Fruit fly (Drosophila melanogaster) whole organism, embryonic: ENCODE data around the gene CG14082.

ENCODE experiments used
- Abd-B ChIP-seq: fragments of 200-800 bp; sonication (Bioruptor generic); optimal IDR thresholded peaks from 2 replicates; lab custom pipeline; 2018; ENCODE audit warnings: missing biosample characterization, mild to moderate bottlenecking, missing genetic modification characterization, moderate library complexity
- CG10267 ChIP-seq: fragments of 200-800 bp; sonication (Bioruptor generic); optimal IDR thresholded peaks from 2 replicates; lab custom pipeline; 2018; ENCODE audit warnings: missing biosample characterization, mild to moderate bottlenecking, missing genetic modification characterization, moderate library complexity
- CG10274 ChIP-seq: fragments of 200-800 bp; sonication (Bioruptor generic); optimal IDR thresholded peaks from 3 replicates; lab custom pipeline; 2017; ENCODE audit warnings: missing biosample characterization, mild to moderate bottlenecking, missing genetic modification characterization
- CG11696 ChIP-seq: fragments of 200-800 bp; sonication (Bioruptor generic); IDR thresholded peaks from 2 replicates; pipeline ENCODE4 v1.3.6; 2022; ENCODE audit warnings: missing biosample characterization, missing genetic modification characterization
- CG15269 ChIP-seq: fragments of 200-800 bp; sonication (Bioruptor generic); optimal IDR thresholded peaks from 2 replicates; lab custom pipeline; 2018; ENCODE audit warnings: missing biosample characterization, mild to moderate bottlenecking, missing genetic modification characterization, moderate library complexity
- CG15601 ChIP-seq: fragments of 200-800 bp; sonication (Bioruptor generic); optimal IDR thresholded peaks from 3 replicates; lab custom pipeline; 2019; ENCODE audit warnings: missing biosample characterization, mild to moderate bottlenecking, missing genetic modification characterization, moderate library complexity
- CG1602 ChIP-seq: fragments of 200-800 bp; sonication (Bioruptor generic); optimal IDR thresholded peaks from 3 replicates; lab custom pipeline; 2016; ENCODE audit warnings: missing biosample characterization, missing genetic modification characterization
- CG16815 ChIP-seq: fragments of 200-800 bp; sonication (Bioruptor generic); optimal IDR thresholded peaks from 3 replicates; lab custom pipeline; 2017; ENCODE audit warnings: missing biosample characterization, mild to moderate bottlenecking, missing genetic modification characterization
- CG1832 ChIP-seq: fragments of 200-800 bp; sonication (Bioruptor generic); optimal IDR thresholded peaks from 2 replicates; lab custom pipeline; 2017; ENCODE audit warnings: missing biosample characterization, mild to moderate bottlenecking, missing genetic modification characterization, inconsistent platforms
- CG2199 ChIP-seq: fragments of 200-800 bp; sonication (Bioruptor generic); IDR thresholded peaks from 3 replicates; pipeline ENCODE4 v1.3.6; 2022; ENCODE audit warnings: missing biosample characterization, missing genetic modification characterization
- CG2875 ChIP-seq: fragments of 200-800 bp; sonication (Bioruptor generic); optimal IDR thresholded peaks from 2 replicates; lab custom pipeline; 2017; ENCODE audit warnings: missing biosample characterization, mild to moderate bottlenecking, missing genetic modification characterization, missing genetic modification reagents
- CG31441 ChIP-seq: fragments of 200-800 bp; sonication (Bioruptor generic); IDR thresholded peaks from 2 replicates; pipeline ENCODE4 v1.3.6; 2022; ENCODE audit warnings: missing biosample characterization, missing genetic modification characterization
- CG33213 ChIP-seq: fragments of 200-800 bp; sonication (Bioruptor generic); optimal IDR thresholded peaks from 3 replicates; lab custom pipeline; 2016; ENCODE audit warnings: missing biosample characterization, missing genetic modification characterization
- CG3407 ChIP-seq: fragments of 200-800 bp; sonication (Bioruptor generic); optimal IDR thresholded peaks from 2 replicates; lab custom pipeline; 2018; ENCODE audit warnings: missing biosample characterization, mild to moderate bottlenecking, missing genetic modification characterization
- CG3847 ChIP-seq: fragments of 200-800 bp; sonication (Bioruptor generic); IDR thresholded peaks from 2 replicates; pipeline ENCODE4 v1.3.6; 2022; ENCODE audit warnings: missing biosample characterization, missing genetic modification characterization
- CG5180 ChIP-seq: fragments of 200-800 bp; sonication (Bioruptor generic); optimal IDR thresholded peaks from 3 replicates; lab custom pipeline; 2017; ENCODE audit warnings: missing biosample characterization, missing genetic modification characterization, mild to moderate bottlenecking, moderate library complexity, missing genetic modification reagents
- CG6254 ChIP-seq: fragments of 200-800 bp; sonication (Bioruptor generic); optimal IDR thresholded peaks from 3 replicates; lab custom pipeline; 2017; ENCODE audit warnings: mild to moderate bottlenecking, missing biosample characterization, missing genetic modification reagents, missing genetic modification characterization
- CG7372 ChIP-seq: fragments of 200-800 bp; sonication (Bioruptor generic); IDR thresholded peaks from 2 replicates; pipeline ENCODE4 v1.3.6; 2022; ENCODE audit warnings: missing biosample characterization, missing genetic modification characterization
- CG9932 ChIP-seq: fragments of 200-800 bp; sonication (Bioruptor generic); IDR thresholded peaks from 2 replicates; pipeline ENCODE4 v1.3.6; 2022; ENCODE audit warnings: missing biosample characterization, missing genetic modification characterization
- Doc2 ChIP-seq: fragments of 200-800 bp; sonication (Bioruptor generic); IDR thresholded peaks from 2 replicates; pipeline ENCODE4 v1.3.6; 2022; ENCODE audit warnings: missing biosample characterization, missing genetic modification characterization
- Dref ChIP-seq: fragments of 200-800 bp; sonication (Bioruptor generic); IDR thresholded peaks from 2 replicates; pipeline ENCODE4 v1.3.6; 2022; ENCODE audit warnings: missing biosample characterization, missing genetic modification characterization
- E2f1 ChIP-seq: fragments of 200-800 bp; sonication (Bioruptor generic); IDR thresholded peaks from 2 replicates; pipeline ENCODE4 v1.3.6; 2022; ENCODE audit warnings: missing biosample characterization, missing genetic modification characterization
- Eip74EF ChIP-seq, 2 experiments: fragments of 200-800 bp in 1 of 2; fragments of >200 bp in 1 of 2; sonication (Bioruptor generic) in 1 of 2; optimal IDR thresholded peaks; 2 replicates each; lab custom pipeline; 2017 to 2019; ENCODE audit warnings: missing biosample characterization in 2 of 2, missing genetic modification characterization in 2 of 2, mild to moderate bottlenecking in 1 of 2, moderate library complexity in 1 of 2
- HHEX ChIP-seq: fragments of 200-800 bp; sonication (Bioruptor generic); optimal IDR thresholded peaks from 3 replicates; lab custom pipeline; 2017; ENCODE audit warnings: missing biosample characterization, mild to moderate bottlenecking, missing genetic modification characterization, missing genetic modification reagents
- Hmr ChIP-seq: fragments of 200-800 bp; sonication (Bioruptor generic); optimal IDR thresholded peaks from 3 replicates; lab custom pipeline; 2017; ENCODE audit warnings: mild to moderate bottlenecking, missing biosample characterization, missing genetic modification reagents, missing genetic modification characterization
- Hr3 ChIP-seq: fragments of 200-800 bp; sonication (Bioruptor generic); optimal IDR thresholded peaks from 3 replicates; lab custom pipeline; 2016; ENCODE audit warnings: missing biosample characterization, missing genetic modification characterization
- Jarid2 ChIP-seq: fragments of 200-800 bp; sonication (Bioruptor generic); optimal IDR thresholded peaks from 3 replicates; lab custom pipeline; 2017; ENCODE audit warnings: mild to moderate bottlenecking, missing biosample characterization, missing genetic modification reagents, missing genetic modification characterization
- NC2β ChIP-seq: fragments of 200-800 bp; sonication (Bioruptor generic); optimal IDR thresholded peaks from 2 replicates; lab custom pipeline; 2016; ENCODE audit warnings: missing biosample characterization, missing genetic modification characterization
- Optix ChIP-seq: fragments of 200-800 bp; sonication (Bioruptor generic); IDR thresholded peaks from 3 replicates; pipeline ENCODE4 v1.3.6; 2022; ENCODE audit warnings: missing biosample characterization, missing genetic modification characterization
- Rfx ChIP-seq: fragments of 200-800 bp; sonication (Bioruptor generic); IDR thresholded peaks from 2 replicates; pipeline ENCODE4 v1.3.6; 2022; ENCODE audit warnings: missing biosample characterization, missing genetic modification characterization
- Sin3A ChIP-seq: fragments of >200 bp; optimal IDR thresholded peaks from 2 replicates; lab custom pipeline; 2018
- Sry-δ ChIP-seq: fragments of 200-800 bp; sonication (Bioruptor generic); optimal IDR thresholded peaks from 2 replicates; lab custom pipeline; 2016; ENCODE audit warnings: missing biosample characterization, missing genetic modification characterization
- Xrp1 ChIP-seq: fragments of 200-800 bp; sonication (Bioruptor generic); IDR thresholded peaks from 2 replicates; pipeline ENCODE4 v1.3.6; 2022; ENCODE audit warnings: missing biosample characterization, missing genetic modification characterization
- bbx ChIP-seq: fragments of 200-800 bp; sonication (Bioruptor generic); IDR thresholded peaks from 2 replicates; pipeline ENCODE4 v1.3.6; 2022; ENCODE audit warnings: missing biosample characterization, missing genetic modification characterization; ENCODE audit not compliant: partially characterized antibody
- cato ChIP-seq: fragments of 200-800 bp; sonication (Bioruptor generic); optimal IDR thresholded peaks from 2 replicates; lab custom pipeline; 2016; ENCODE audit warnings: missing biosample characterization, missing genetic modification characterization, borderline replicate concordance
- caup ChIP-seq: fragments of 200-800 bp; sonication (Bioruptor generic); optimal IDR thresholded peaks from 3 replicates; lab custom pipeline; 2017; ENCODE audit warnings: missing biosample characterization, mild to moderate bottlenecking, missing genetic modification characterization, moderate library complexity; ENCODE audit not compliant: severe bottlenecking
- chn ChIP-seq: fragments of 200-800 bp; sonication (Bioruptor generic); optimal IDR thresholded peaks from 2 replicates; lab custom pipeline; 2016; ENCODE audit warnings: missing biosample characterization, missing genetic modification characterization
- emc ChIP-seq: fragments of 200-800 bp; sonication (Bioruptor generic); optimal IDR thresholded peaks from 2 replicates; lab custom pipeline; 2016; ENCODE audit warnings: missing biosample characterization, missing genetic modification characterization
- fd3F ChIP-seq: fragments of 200-800 bp; sonication (Bioruptor generic); optimal IDR thresholded peaks from 2 replicates; lab custom pipeline; 2018; ENCODE audit warnings: missing biosample characterization, mild to moderate bottlenecking, missing genetic modification characterization, moderate library complexity
- inv ChIP-seq: fragments of 200-800 bp; sonication (Bioruptor generic); IDR thresholded peaks from 2 replicates; pipeline ENCODE4 v1.3.6; 2022; ENCODE audit warnings: missing biosample characterization, missing genetic modification characterization; ENCODE audit not compliant: partially characterized antibody
- kah ChIP-seq: fragments of 200-800 bp; sonication (Bioruptor generic); optimal IDR thresholded peaks from 2 replicates; lab custom pipeline; 2018; ENCODE audit warnings: missing biosample characterization, mild to moderate bottlenecking, missing genetic modification characterization
- nerfin-1 ChIP-seq: fragments of 200-800 bp; sonication (Bioruptor generic); optimal IDR thresholded peaks from 3 replicates; lab custom pipeline; 2019; ENCODE audit warnings: missing biosample characterization, mild to moderate bottlenecking, missing genetic modification characterization, moderate library complexity
- nom ChIP-seq: fragments of 200-800 bp; sonication (Bioruptor generic); optimal IDR thresholded peaks from 2 replicates; lab custom pipeline; 2017; ENCODE audit warnings: missing biosample characterization, missing genetic modification characterization, mild to moderate bottlenecking, moderate library complexity, missing genetic modification reagents
- pita ChIP-seq: fragments of 200-800 bp; sonication (Bioruptor generic); optimal IDR thresholded peaks from 2 replicates; lab custom pipeline; 2017; ENCODE audit warnings: missing biosample characterization, mild to moderate bottlenecking, missing genetic modification characterization
- pros ChIP-seq: fragments of 200-800 bp; sonication (Bioruptor generic); optimal IDR thresholded peaks from 3 replicates; lab custom pipeline; 2019; ENCODE audit warnings: missing biosample characterization, mild to moderate bottlenecking, missing genetic modification characterization, moderate library complexity
- run ChIP-seq: fragments of 200-800 bp; sonication (Bioruptor generic); optimal IDR thresholded peaks from 3 replicates; lab custom pipeline; 2018; ENCODE audit warnings: missing biosample characterization, mild to moderate bottlenecking, missing genetic modification characterization
- scrt ChIP-seq: fragments of 200-800 bp; sonication (Bioruptor generic); optimal IDR thresholded peaks from 2 replicates; lab custom pipeline; 2018; ENCODE audit warnings: missing biosample characterization, mild to moderate bottlenecking, missing genetic modification characterization, moderate library complexity
- sens-2 ChIP-seq: fragments of 200-800 bp; sonication (Bioruptor generic); IDR thresholded peaks from 2 replicates; pipeline ENCODE4 v1.3.6; 2022; ENCODE audit warnings: missing biosample characterization, missing genetic modification characterization

CG14082 gene

dm6 chr3L:19086364-19087200 is 52.2 kb downstream of the CG14082 start, which contains the start of gene Mkp3 (continued):
- no peak for TF ChIP-seq NC2β (GFP tag; lab: Kevin White, UChicago)
- TF ChIP-seq CG31441 (GFP tag; lab: Robert Waterston, UW): peak; percentile 95
- TF ChIP-seq HHEX (GFP tag; lab: Kevin White, UChicago): peak; percentile 92
- peak; percentile 92 for TF ChIP-seq caup
- 0 out of 2 replicates have a peak, but pooled peaks have one; percentile 52 for TF ChIP-seq bbx (GFP tag; lab: Robert Waterston, UW)
- TF ChIP-seq Xrp1: peak; percentile 91
- TF ChIP-seq CG9932 (GFP tag; lab: Robert Waterston, UW): peak; percentile 89
- TF ChIP-seq run (tag; lab: Kevin White, UChicago): peak; percentile 83
- TF ChIP-seq CG3407 (GFP tag; lab: Kevin White, UChicago): peak; percentile 79
- peak; percentile 70 for TF ChIP-seq CG5180 (GFP tag; lab: Kevin White, UChicago)
- peak; percentile 57 for TF ChIP-seq kah
- peak; percentile 91 for TF ChIP-seq CG3847 (GFP tag; lab: Robert Waterston, UW)
- TF ChIP-seq emc (GFP tag; lab: Kevin White, UChicago): no peak
- TF ChIP-seq Hmr (GFP tag; lab: Kevin White, UChicago): peak; percentile 97
- no peak for TF ChIP-seq Doc2 (GFP tag; lab: Robert Waterston, UW)
- no peak for TF ChIP-seq chn (GFP tag; lab: Kevin White, UChicago)
- TF ChIP-seq CG1602 (GFP tag; lab: Kevin White, UChicago): peak; percentile 77
- no peak for TF ChIP-seq Sin3A
- TF ChIP-seq CG10274: peak; percentile 71
- TF ChIP-seq CG15269: peak; percentile 93
- TF ChIP-seq CG1832 (GFP tag; lab: Kevin White, UChicago): no peak
- peak; percentile 58 for TF ChIP-seq CG2875 (GFP tag; lab: Kevin White, UChicago)
- TF ChIP-seq CG16815 (GFP tag; lab: Kevin White, UChicago): peak; percentile 70
- TF ChIP-seq pros (GFP tag; lab: Kevin White, UChicago): no peak
- TF ChIP-seq CG33213 (GFP tag; lab: Kevin White, UChicago): no peak
- no peak for TF ChIP-seq CG2199 (GFP tag; lab: Robert Waterston, UW)
- peak; percentile 85 for TF ChIP-seq fd3F (GFP tag; lab: Kevin White, UChicago)
- no peak for TF ChIP-seq inv (GFP tag; lab: Robert Waterston, UW)
- peak; percentile 79 for TF ChIP-seq CG6254
- peak; percentile 46 for TF ChIP-seq Jarid2
- TF ChIP-seq pita (GFP tag; lab: Kevin White, UChicago): no peak
- TF ChIP-seq Sry-δ (GFP tag; lab: Kevin White, UChicago): no peak
- peak; percentile 73; the same call in 1 of the 3 replicates for TF ChIP-seq Optix
- peak in 1 of 2 experiments; percentile 89 for TF ChIP-seq Eip74EF (GFP tag; optimal IDR thresholded peaks at IDR 0.05; lab: Kevin White, UChicago)
- peak; percentile 84 for TF ChIP-seq nom (GFP tag; lab: Kevin White, UChicago)
- TF ChIP-seq CG15601: peak; percentile 85
- peak; percentile 90 for TF ChIP-seq CG7372
- peak; percentile 31 for TF ChIP-seq cato (GFP tag; lab: Kevin White, UChicago)
- peak; percentile 92 for TF ChIP-seq Rfx (GFP tag; lab: Robert Waterston, UW)
- TF ChIP-seq E2f1 (GFP tag; lab: Robert Waterston, UW): peak; percentile 89
- no peak for TF ChIP-seq Dref
- TF ChIP-seq Abd-B: peak; percentile 70
- peak; percentile 79 for TF ChIP-seq nerfin-1
- TF ChIP-seq scrt: peak; percentile 89
- TF ChIP-seq CG10267 (tag; lab: Kevin White, UChicago): peak; percentile 82
- TF ChIP-seq Hr3 (GFP tag; lab: Kevin White, UChicago): peak; percentile 80
- no peak; the same call in 1 of the 2 replicates for TF ChIP-seq CG11696 (GFP tag; lab: Robert Waterston, UW)
- TF ChIP-seq sens-2: no peak
